Fruit fly (Drosophila melanogaster): Measurements from ENCODE around the gene rols.

DNA sequence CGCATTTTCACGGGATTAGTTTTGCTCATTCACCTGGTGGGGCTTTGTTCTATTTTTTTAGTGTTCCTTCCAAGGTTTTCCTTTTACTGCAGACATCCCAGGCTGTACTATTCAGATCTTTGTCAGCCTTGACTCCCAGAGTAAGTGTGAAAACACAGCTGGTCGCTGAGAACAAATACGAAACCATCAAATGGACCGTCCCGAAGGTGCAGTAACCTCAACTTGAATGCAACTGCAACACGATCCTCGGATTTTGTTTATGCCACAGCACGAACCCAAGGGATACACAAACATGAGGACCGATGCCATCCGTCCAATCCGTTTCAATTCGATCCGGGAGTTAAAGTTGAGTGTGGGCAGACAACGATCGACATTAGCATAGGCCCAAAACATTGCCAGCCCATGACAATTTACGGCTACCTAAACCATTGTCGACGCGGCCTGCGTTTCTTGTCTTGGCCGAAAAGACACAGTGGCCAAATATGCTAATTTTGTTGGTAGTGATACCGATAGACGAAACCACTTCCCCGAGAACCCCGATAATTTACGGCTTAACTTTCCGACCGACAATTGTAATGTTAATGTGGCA is 18.5 kb upstream of the rols start:
- TF ChIP-seq gl (tag; optimal IDR thresholded peaks at IDR 0.05) (no peak), CG10348 (GFP tag; IDR thresholded peaks at IDR 0.05) (no peak), CG8159 (tag; optimal IDR thresholded peaks at IDR 0.05) (no peak), EcR (GFP tag; optimal IDR thresholded peaks at IDR 0.05) (no peak), Ets98B (GFP tag; IDR thresholded peaks at IDR 0.05) (no peak), CG4496 (GFP tag; IDR thresholded peaks at IDR 0.05) (no peak), CG14655 (GFP tag; optimal IDR thresholded peaks at IDR 0.05) (no peak), CG32121 (GFP tag; IDR thresholded peaks at IDR 0.05) (no peak)

All from whole organism, pupa.